Worm (Caenorhabditis elegans) whole organism, L4 larva: Measurements from ENCODE around the gene Y53G8AR.8.

Experiments
- dmd-8 ChIP-seq: fragments of 200-800 bp; sonication (Bioruptor generic); IDR thresholded peaks from 2 replicates; pipeline ENCODE4 v1.3.6; 2022; ENCODE audit warnings: missing genetic modification characterization, missing compliant biosample characterization
- lim-7 ChIP-seq: fragments of 200-800 bp; sonication (Bioruptor generic); IDR thresholded peaks from 2 replicates; pipeline ENCODE4 v1.3.6; 2022; ENCODE audit warnings: missing genetic modification characterization, missing compliant biosample characterization
- lin-39 ChIP-seq: fragments of 150-350 bp; optimal IDR thresholded peaks from 2 replicates; lab custom pipeline; 2014; ENCODE audit warnings: missing biosample characterization, missing genetic modification reagents, missing genetic modification characterization
- lsy-2 ChIP-seq, 2 experiments: fragments of 150-350 bp in 1 of 2; sonication (generic microtip) in 1 of 2; optimal IDR thresholded peaks; 2 replicates each; lab custom pipeline; 2014 to 2017; ENCODE audit warnings: missing biosample characterization in 2 of 2, missing genetic modification characterization in 2 of 2
- mep-1 ChIP-seq: fragments of 150-350 bp; sonication (generic microtip); optimal IDR thresholded peaks from 3 replicates; lab custom pipeline; 2014; ENCODE audit warnings: missing biosample characterization, missing genetic modification characterization
- nhr-10 ChIP-seq: fragments of 150-350 bp; optimal IDR thresholded peaks from 2 replicates; lab custom pipeline; 2014; ENCODE audit warnings: missing biosample characterization, missing genetic modification characterization
- skn-1 ChIP-seq: fragments of 150-350 bp; optimal IDR thresholded peaks from 2 replicates; lab custom pipeline; 2014; ENCODE audit warnings: missing biosample characterization, missing genetic modification characterization
- unc-39 ChIP-seq: sonication (generic microtip); optimal IDR thresholded peaks from 2 replicates; lab custom pipeline; 2017; ENCODE audit warnings: missing biosample characterization, missing genetic modification characterization
- zip-11 ChIP-seq: fragments of 200-800 bp; sonication (Bioruptor generic); IDR thresholded peaks from 2 replicates; pipeline ENCODE4 v1.3.6; 2022; ENCODE audit warnings: missing genetic modification characterization, missing compliant biosample characterization

DNA sequence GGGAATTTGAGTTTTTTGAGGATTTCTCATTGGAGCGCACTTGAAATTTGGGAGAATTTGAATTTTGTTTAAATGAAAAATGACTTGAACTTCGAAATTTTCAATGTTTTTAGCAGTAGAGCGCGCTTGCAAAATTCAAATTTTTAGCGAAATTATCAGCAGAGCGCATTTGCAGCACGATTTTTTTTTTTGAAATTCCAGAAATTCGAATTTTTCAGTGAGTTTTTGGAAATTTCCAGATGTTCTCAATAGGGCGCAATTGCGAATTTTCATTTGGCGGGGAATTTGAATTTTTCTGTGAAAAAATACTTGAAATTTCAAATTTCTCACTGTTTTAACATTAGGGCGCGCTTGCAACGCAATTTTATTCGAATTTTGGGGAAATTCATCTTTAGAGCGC, 37.6 kb upstream of the Y53G8AR.8 start:
- TF ChIP-seq zip-11 (GFP tag; lab: Robert Waterston, UW) (no peak), nhr-10 (tag; lab: Kevin White, UChicago) (no peak), lin-39 (no peak), unc-39 (tag; lab: Kevin White, UChicago) (no peak), mep-1 (tag; lab: Kevin White, UChicago) (no peak), dmd-8 (GFP tag; lab: Robert Waterston, UW) (no peak), skn-1 (tag; lab: Kevin White, UChicago) (no peak), lsy-2 (tag; optimal IDR thresholded peaks at IDR 0.05; lab: Kevin White, UChicago) (no peak), lim-7 (GFP tag; lab: Robert Waterston, UW) (no peak)
